Worm (Caenorhabditis elegans): Measurements from ENCODE around the gene F32G8.3.

ce11 chrV:10536095-10536691 lies 18.9 kb downstream of the F32G8.3 start, which contains the start of gene ppm-1.A:
- TF ChIP-seq ama-1 (optimal IDR thresholded peaks at IDR 0.05) (no peak), flt-1 (GFP tag; IDR thresholded peaks at IDR 0.05) (no peak), ets-7 (tag; optimal IDR thresholded peaks at IDR 0.05) (no peak), scrt-1 (GFP tag; IDR thresholded peaks at IDR 0.05) (no peak), ceh-13 (GFP tag; optimal IDR thresholded peaks at IDR 0.05) (no peak), ceh-36 (tag; optimal IDR thresholded peaks at IDR 0.05) (no peak), B0310.2 (tag; optimal IDR thresholded peaks at IDR 0.05) (no peak), hnd-1 (tag; optimal IDR thresholded peaks at IDR 0.05) (no peak), hmg-4 (GFP tag; optimal IDR thresholded peaks at IDR 0.05) (no peak), aly-1 (tag; optimal IDR thresholded peaks at IDR 0.05) (no peak), tbx-11 (GFP tag; IDR thresholded peaks at IDR 0.05) (no peak), hmbx-1 (tag; optimal IDR thresholded peaks at IDR 0.05) (no peak), pes-1 (GFP tag; IDR thresholded peaks at IDR 0.05) (no peak)

Data from whole organism, early embryonic.